Worm (Caenorhabditis elegans) whole organism, young adult: Measurements from ENCODE around the gene C50B8.4.

Source experiments
- B0261.1 ChIP-seq: sonication (generic microtip); optimal IDR thresholded peaks from 2 replicates; lab custom pipeline; 2016; ENCODE audit warnings: mild to moderate bottlenecking, missing genetic modification characterization, moderate library complexity, missing compliant biosample characterization
- F23B12.7 ChIP-seq: sonication (generic microtip); optimal IDR thresholded peaks from 2 replicates; lab custom pipeline; 2017; ENCODE audit warnings: missing genetic modification characterization, mild to moderate bottlenecking, missing compliant biosample characterization, antibody characterized with exemption, moderate library complexity; ENCODE audit not compliant: insufficient read depth
- F49E8.2 ChIP-seq: sonication (generic microtip); optimal IDR thresholded peaks from 3 replicates; lab custom pipeline; 2017; ENCODE audit warnings: missing genetic modification characterization, mild to moderate bottlenecking, missing compliant biosample characterization, antibody characterized with exemption, moderate library complexity; ENCODE audit not compliant: insufficient read depth
- attf-6 ChIP-seq: fragments of 200-800 bp; sonication (Bioruptor generic); IDR thresholded peaks from 2 replicates; pipeline ENCODE4 v1.3.6; 2022; ENCODE audit warnings: missing genetic modification reagents, missing genetic modification characterization, missing compliant biosample characterization
- ceh-58 ChIP-seq: fragments of 200-800 bp; sonication (Bioruptor generic); IDR thresholded peaks from 2 replicates; pipeline ENCODE4 v1.3.6; 2022; ENCODE audit warnings: missing genetic modification characterization, missing compliant biosample characterization
- lin-54 ChIP-seq: fragments of 200-800 bp; sonication (Bioruptor generic); optimal IDR thresholded peaks from 2 replicates; lab custom pipeline; 2018; ENCODE audit warnings: mild to moderate bottlenecking, missing genetic modification characterization, missing compliant biosample characterization
- madf-10 ChIP-seq: sonication (generic microtip); optimal IDR thresholded peaks from 2 replicates; lab custom pipeline; 2016; ENCODE audit warnings: mild to moderate bottlenecking, missing genetic modification characterization, missing compliant biosample characterization
- ztf-25 ChIP-seq: fragments of 200-800 bp; sonication (Bioruptor generic); IDR thresholded peaks from 2 replicates; pipeline ENCODE4 v1.3.6; 2022; ENCODE audit warnings: missing genetic modification reagents, missing genetic modification characterization, missing compliant biosample characterization

DNA sequence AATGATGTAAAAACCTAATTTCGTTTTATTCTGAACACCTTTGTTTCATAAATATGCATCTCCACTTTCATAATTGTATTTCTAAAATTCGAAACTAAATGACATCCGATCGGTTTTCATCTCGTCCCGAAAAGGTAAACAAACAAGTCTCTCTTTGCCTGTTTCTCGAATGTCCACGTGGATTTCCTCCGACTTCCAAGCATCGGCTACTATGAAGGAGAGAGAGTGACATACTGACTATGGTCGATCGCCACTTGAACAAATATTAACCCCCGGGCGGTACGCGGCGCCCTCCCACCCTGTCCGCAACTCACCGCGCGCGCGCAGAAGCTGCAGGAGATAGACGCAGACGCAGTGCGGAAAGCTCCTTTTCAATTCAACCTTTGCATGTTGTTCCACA is 4.1 kb downstream of the C50B8.4 start:
- TF ChIP-seq lin-54 (GFP tag; lab: Kevin White, UChicago) (no peak), F23B12.7 (tag; lab: Kevin White, UChicago) (no peak), ztf-25 (GFP tag; lab: Robert Waterston, UW) (no peak), B0261.1 (tag; lab: Kevin White, UChicago) (no peak), attf-6 (GFP tag; lab: Robert Waterston, UW) (no peak), F49E8.2 (no peak), ceh-58 (no peak), madf-10 (tag; lab: Kevin White, UChicago) (no peak)
